Fruit fly (Drosophila melanogaster): ENCODE results near the gene ko.

Gene ko

dm6 chr3L:21047734-21048657, 83.0 kb downstream of the ko start (continued):
- no peak for TF ChIP-seq fd102C (GFP tag; optimal IDR thresholded peaks at IDR 0.05)
- no peak for TF ChIP-seq ATbp (GFP tag; optimal IDR thresholded peaks at IDR 0.05)
- TF ChIP-seq salm (tag; optimal IDR thresholded peaks at IDR 0.05) = no peak
- no peak for TF ChIP-seq fd3F (GFP tag; optimal IDR thresholded peaks at IDR 0.05)
- no peak for TF ChIP-seq Elba2 (GFP tag; optimal IDR thresholded peaks at IDR 0.05)
- TF ChIP-seq CG12071 (GFP tag; optimal IDR thresholded peaks at IDR 0.05) = no peak
- no peak for TF ChIP-seq CG18476 (GFP tag; optimal IDR thresholded peaks at IDR 0.05)
- peak; percentile 61 for TF ChIP-seq onecut (GFP tag; IDR thresholded peaks at IDR 0.05)
- no peak for TF ChIP-seq ac (GFP tag; optimal IDR thresholded peaks at IDR 0.05)
- no peak for TF ChIP-seq ci (GFP tag; IDR thresholded peaks at IDR 0.05)
- no peak for TF ChIP-seq Hr39 (optimal IDR thresholded peaks at IDR 0.05)
- no peak for TF ChIP-seq CHES-1-like (GFP tag; optimal IDR thresholded peaks at IDR 0.05)
- TF ChIP-seq Six4 (GFP tag; optimal IDR thresholded peaks at IDR 0.05) = no peak
- no peak for TF ChIP-seq CG17359 (tag; optimal IDR thresholded peaks at IDR 0.05)
- TF ChIP-seq Fer1 (GFP tag; optimal IDR thresholded peaks at IDR 0.05) = no peak
- TF ChIP-seq CG8281 (tag; optimal IDR thresholded peaks at IDR 0.05) = no peak
- TF ChIP-seq odd (GFP tag; optimal IDR thresholded peaks at IDR 0.05) = no peak
- no peak for TF ChIP-seq CG3838 (GFP tag; optimal IDR thresholded peaks at IDR 0.05)
- TF ChIP-seq fd96Cb (tag; optimal IDR thresholded peaks at IDR 0.05) = no peak
- no peak for TF ChIP-seq CG3163 (GFP tag; optimal IDR thresholded peaks at IDR 0.05)
- no peak for TF ChIP-seq ato (GFP tag; IDR thresholded peaks at IDR 0.05; ENCODE audit: partially characterized antibody)
- TF ChIP-seq CG18764 (GFP tag; optimal IDR thresholded peaks at IDR 0.05) = no peak
- no peak for TF ChIP-seq scrt (GFP tag; optimal IDR thresholded peaks at IDR 0.05)
- TF ChIP-seq grn (GFP tag; optimal IDR thresholded peaks at IDR 0.05) = no peak
- TF ChIP-seq sqz (GFP tag; optimal IDR thresholded peaks at IDR 0.05) = peak; percentile 26
- TF ChIP-seq pros (GFP tag; optimal IDR thresholded peaks at IDR 0.05) = peak; percentile 23
- no peak for TF ChIP-seq pb (GFP tag; optimal IDR thresholded peaks at IDR 0.05)
- TF ChIP-seq gro (GFP tag; optimal IDR thresholded peaks at IDR 0.05) = no peak
- no peak for TF ChIP-seq CG10654 (GFP tag; optimal IDR thresholded peaks at IDR 0.05)
- no peak for TF ChIP-seq row (GFP tag; IDR thresholded peaks at IDR 0.05)
- 0 out of 2 replicates have a peak, but pooled peaks have one; percentile 60 for TF ChIP-seq CG11696 (GFP tag; IDR thresholded peaks at IDR 0.05)
- TF ChIP-seq sug (tag; optimal IDR thresholded peaks at IDR 0.05) = no peak
- no peak for TF ChIP-seq Dip3 (GFP tag; optimal IDR thresholded peaks at IDR 0.05)
- TF ChIP-seq CG10431 (GFP tag; optimal IDR thresholded peaks at IDR 0.05) = peak; percentile 8
- no peak for TF ChIP-seq Dp (GFP tag; optimal IDR thresholded peaks at IDR 0.05)
- TF ChIP-seq caup (GFP tag; optimal IDR thresholded peaks at IDR 0.05; ENCODE audit: severe bottlenecking) = no peak
- no peak for TF ChIP-seq vfl (GFP tag; optimal IDR thresholded peaks at IDR 0.05)
- no peak for TF ChIP-seq lmd (GFP tag; IDR thresholded peaks at IDR 0.05)
- no peak for TF ChIP-seq peb (GFP tag; IDR thresholded peaks at IDR 0.05)
- TF ChIP-seq CG10147 (GFP tag; optimal IDR thresholded peaks at IDR 0.05) = no peak
- TF ChIP-seq CG31388 (GFP tag; optimal IDR thresholded peaks at IDR 0.05) = no peak
- TF ChIP-seq CG3995 (GFP tag; optimal IDR thresholded peaks at IDR 0.05) = no peak
- TF ChIP-seq maf-S (GFP tag; optimal IDR thresholded peaks at IDR 0.05) = no peak
- TF ChIP-seq slbo (GFP tag; IDR thresholded peaks at IDR 0.05) = no peak
